Fruit fly (Drosophila melanogaster): Measurements from ENCODE around the gene Orct2.

- 0 out of 2 replicates have a peak, but pooled peaks have one; percentile 9 for TF ChIP-seq CG32121 (GFP tag; IDR thresholded peaks at IDR 0.05)
- TF ChIP-seq fd96Ca (GFP tag; IDR thresholded peaks at IDR 0.05) = no peak
- TF ChIP-seq CG4496 (GFP tag; IDR thresholded peaks at IDR 0.05) = no peak
- TF ChIP-seq Ets98B (GFP tag; IDR thresholded peaks at IDR 0.05) = no peak
- no peak for TF ChIP-seq rn (GFP tag; IDR thresholded peaks at IDR 0.05)
- no peak for TF ChIP-seq CG34367 (tag; optimal IDR thresholded peaks at IDR 0.05)
- no peak for TF ChIP-seq Pif1B (GFP tag; optimal IDR thresholded peaks at IDR 0.05)
- no peak for TF ChIP-seq CG9948 (tag; optimal IDR thresholded peaks at IDR 0.05)
- no peak for TF ChIP-seq CG14655 (GFP tag; optimal IDR thresholded peaks at IDR 0.05)
- TF ChIP-seq CG8301 (tag; optimal IDR thresholded peaks at IDR 0.05) = no peak
- TF ChIP-seq CG13204 (GFP tag; optimal IDR thresholded peaks at IDR 0.05) = no peak
Observed at dm6 chr3R:24279291-24279690, 6.5 kb downstream of the Orct2 start, which contains the start of gene shps.
